Fruit fly (Drosophila melanogaster) whole organism, embryonic: ENCODE data around the gene org-1.

Source experiments
- Ada2b ChIP-seq: fragments of 200-800 bp; sonication (Bioruptor generic); IDR thresholded peaks from 2 replicates; pipeline ENCODE4 v1.3.6; 2022; ENCODE audit warnings: missing biosample characterization, missing genetic modification characterization
- CG10366 ChIP-seq: fragments of 200-800 bp; sonication (Bioruptor generic); IDR thresholded peaks from 2 replicates; pipeline ENCODE4 v1.3.6; 2022; ENCODE audit warnings: missing biosample characterization, missing genetic modification characterization
- CG10959 ChIP-seq: fragments of 200-800 bp; sonication (Bioruptor generic); IDR thresholded peaks from 2 replicates; pipeline ENCODE4 v1.3.6; 2022; ENCODE audit warnings: missing biosample characterization, missing genetic modification characterization
- CG11398 ChIP-seq: fragments of 200-800 bp; sonication (Bioruptor generic); optimal IDR thresholded peaks from 2 replicates; lab custom pipeline; 2016; ENCODE audit warnings: missing biosample characterization, missing genetic modification characterization
- CG12942 ChIP-seq: fragments of 200-800 bp; sonication (Bioruptor generic); optimal IDR thresholded peaks from 3 replicates; lab custom pipeline; 2016; ENCODE audit warnings: missing biosample characterization, missing genetic modification characterization
- CG13296 ChIP-seq: fragments of 200-800 bp; sonication (Bioruptor generic); optimal IDR thresholded peaks from 3 replicates; lab custom pipeline; 2018; ENCODE audit warnings: missing biosample characterization, mild to moderate bottlenecking, missing genetic modification characterization
- CG13894 ChIP-seq: fragments of 200-800 bp; sonication (Bioruptor generic); optimal IDR thresholded peaks from 3 replicates; lab custom pipeline; 2018; ENCODE audit warnings: missing biosample characterization, mild to moderate bottlenecking, missing genetic modification characterization, moderate library complexity
- CG15269 ChIP-seq: fragments of 200-800 bp; sonication (Bioruptor generic); optimal IDR thresholded peaks from 2 replicates; lab custom pipeline; 2018; ENCODE audit warnings: missing biosample characterization, mild to moderate bottlenecking, missing genetic modification characterization, moderate library complexity
- CG17385 ChIP-seq: fragments of 200-800 bp; sonication (Bioruptor generic); optimal IDR thresholded peaks from 3 replicates; lab custom pipeline; 2018; ENCODE audit warnings: missing biosample characterization, mild to moderate bottlenecking, missing genetic modification characterization
- CG17829 ChIP-seq: fragments of 200-800 bp; optimal IDR thresholded peaks from 2 replicates; lab custom pipeline; 2019; ENCODE audit warnings: missing biosample characterization, mild to moderate bottlenecking, missing genetic modification characterization, moderate library complexity
- CG2202 ChIP-seq: fragments of 200-800 bp; sonication (Bioruptor generic); optimal IDR thresholded peaks from 2 replicates; lab custom pipeline; 2018; ENCODE audit warnings: missing biosample characterization, mild to moderate bottlenecking, missing genetic modification characterization
- CG31365 ChIP-seq: fragments of 200-800 bp; sonication (Bioruptor generic); optimal IDR thresholded peaks from 2 replicates; lab custom pipeline; 2018; ENCODE audit warnings: missing biosample characterization, mild to moderate bottlenecking, missing genetic modification characterization
- CG3407 ChIP-seq: fragments of 200-800 bp; sonication (Bioruptor generic); optimal IDR thresholded peaks from 2 replicates; lab custom pipeline; 2018; ENCODE audit warnings: missing biosample characterization, mild to moderate bottlenecking, missing genetic modification characterization
- CG5245 ChIP-seq: fragments of 200-800 bp; sonication (Bioruptor generic); optimal IDR thresholded peaks from 3 replicates; lab custom pipeline; 2016; ENCODE audit warnings: missing biosample characterization, missing genetic modification characterization
- CG9215 ChIP-seq: fragments of 200-800 bp; sonication (Bioruptor generic); IDR thresholded peaks from 2 replicates; pipeline ENCODE4 v1.3.6; 2022; ENCODE audit warnings: missing biosample characterization, missing genetic modification characterization
- CG9437 ChIP-seq: fragments of 200-800 bp; sonication (Bioruptor generic); optimal IDR thresholded peaks from 2 replicates; lab custom pipeline; 2018; ENCODE audit warnings: missing biosample characterization, mild to moderate bottlenecking, missing genetic modification characterization
- CoRest ChIP-seq: fragments of 200-800 bp; sonication (Bioruptor generic); optimal IDR thresholded peaks from 3 replicates; lab custom pipeline; 2018; ENCODE audit warnings: missing biosample characterization, mild to moderate bottlenecking, missing genetic modification characterization, moderate library complexity
- D19A ChIP-seq: fragments of 200-800 bp; optimal IDR thresholded peaks from 3 replicates; lab custom pipeline; 2019; ENCODE audit warnings: missing biosample characterization, mild to moderate bottlenecking, missing genetic modification characterization, moderate library complexity
- Dbx ChIP-seq: fragments of 200-800 bp; sonication (Bioruptor generic); IDR thresholded peaks from 3 replicates; pipeline ENCODE4 v1.3.6; 2022; ENCODE audit warnings: missing biosample characterization, missing genetic modification characterization
- Dfd ChIP-seq, 2 experiments: fragments of >200 bp; optimal IDR thresholded peaks; 2 replicates each; lab custom pipeline; 2017; ENCODE audit warnings: missing biosample characterization in 2 of 2, missing genetic modification characterization in 2 of 2
- Doc2 ChIP-seq: fragments of 200-800 bp; sonication (Bioruptor generic); IDR thresholded peaks from 2 replicates; pipeline ENCODE4 v1.3.6; 2022; ENCODE audit warnings: missing biosample characterization, missing genetic modification characterization
- Dref ChIP-seq: fragments of 200-800 bp; sonication (Bioruptor generic); IDR thresholded peaks from 2 replicates; pipeline ENCODE4 v1.3.6; 2022; ENCODE audit warnings: missing biosample characterization, missing genetic modification characterization
- Elba2 ChIP-seq: fragments of 200-800 bp; sonication (Bioruptor generic); optimal IDR thresholded peaks from 3 replicates; lab custom pipeline; 2016; ENCODE audit warnings: missing biosample characterization, missing genetic modification characterization
- HLH54F ChIP-seq: fragments of 200-800 bp; sonication (Bioruptor generic); optimal IDR thresholded peaks from 3 replicates; lab custom pipeline; 2016; ENCODE audit warnings: missing biosample characterization, missing genetic modification characterization
- Hr3 ChIP-seq: fragments of 200-800 bp; sonication (Bioruptor generic); optimal IDR thresholded peaks from 3 replicates; lab custom pipeline; 2016; ENCODE audit warnings: missing biosample characterization, missing genetic modification characterization
- Hr78 ChIP-seq, 2 experiments: fragments of 200-800 bp in 1 of 2; fragments of >200 bp in 1 of 2; sonication (Bioruptor generic) in 1 of 2; optimal IDR thresholded peaks; 2 replicates each; lab custom pipeline; 2017 to 2019; ENCODE audit warnings: missing biosample characterization in 2 of 2, missing genetic modification characterization in 2 of 2, mild to moderate bottlenecking in 1 of 2, moderate library complexity in 1 of 2
- Hsf ChIP-seq: fragments of 200-800 bp; sonication (Bioruptor generic); optimal IDR thresholded peaks from 3 replicates; lab custom pipeline; 2016; ENCODE audit warnings: missing biosample characterization, missing genetic modification characterization
- Kr ChIP-seq: fragments of 200-800 bp; sonication (Bioruptor generic); optimal IDR thresholded peaks from 2 replicates; lab custom pipeline; 2017; ENCODE audit warnings: missing biosample characterization, mild to moderate bottlenecking, missing genetic modification characterization
- Meics ChIP-seq: fragments of 200-800 bp; sonication (Bioruptor generic); optimal IDR thresholded peaks from 2 replicates; lab custom pipeline; 2017; ENCODE audit warnings: missing biosample characterization, mild to moderate bottlenecking, missing genetic modification characterization
- PHDP ChIP-seq: fragments of 200-800 bp; sonication (Bioruptor generic); optimal IDR thresholded peaks from 3 replicates; lab custom pipeline; 2018; ENCODE audit warnings: missing biosample characterization, mild to moderate bottlenecking, missing genetic modification characterization, moderate library complexity
- Ptx1 ChIP-seq: fragments of 200-800 bp; sonication (Bioruptor generic); IDR thresholded peaks from 2 replicates; pipeline ENCODE4 v1.3.6; 2022; ENCODE audit warnings: missing biosample characterization, missing genetic modification characterization
- Sox102F ChIP-seq: fragments of 200-800 bp; sonication (Bioruptor generic); optimal IDR thresholded peaks from 2 replicates; lab custom pipeline; 2018; ENCODE audit warnings: missing biosample characterization, mild to moderate bottlenecking, missing genetic modification characterization, moderate library complexity
- al ChIP-seq: fragments of 200-800 bp; sonication (Bioruptor generic); IDR thresholded peaks from 2 replicates; pipeline ENCODE4 v1.3.6; 2022; ENCODE audit warnings: missing biosample characterization, missing genetic modification characterization
- ap ChIP-seq: fragments of 200-800 bp; sonication (Bioruptor generic); IDR thresholded peaks from 2 replicates; pipeline ENCODE4 v1.3.6; 2022; ENCODE audit warnings: missing biosample characterization, missing genetic modification characterization
- bcd ChIP-seq: fragments of 200-800 bp; sonication (Bioruptor generic); optimal IDR thresholded peaks from 2 replicates; lab custom pipeline; 2017; ENCODE audit warnings: missing biosample characterization, mild to moderate bottlenecking, missing genetic modification characterization
- chm ChIP-seq: fragments of 200-800 bp; sonication (Bioruptor generic); IDR thresholded peaks from 2 replicates; pipeline ENCODE4 v1.3.6; 2022; ENCODE audit warnings: missing biosample characterization, missing genetic modification characterization
- dimm ChIP-seq: fragments of 200-800 bp; sonication (Bioruptor generic); IDR thresholded peaks from 2 replicates; pipeline ENCODE4 v1.3.6; 2022; ENCODE audit warnings: missing biosample characterization, missing genetic modification characterization
- esg ChIP-seq: fragments of 200-800 bp; sonication (Bioruptor generic); conservative IDR thresholded peaks from 2 replicates; pipeline ENCODE4 v1.3.6; 2022; ENCODE audit warnings: missing biosample characterization, missing genetic modification characterization
- fd96Cb ChIP-seq: fragments of 200-800 bp; sonication (Bioruptor generic); optimal IDR thresholded peaks from 2 replicates; lab custom pipeline; 2018; ENCODE audit warnings: missing biosample characterization, mild to moderate bottlenecking, missing genetic modification characterization, moderate library complexity
- fru ChIP-seq: fragments of >200 bp; optimal IDR thresholded peaks from 2 replicates; lab custom pipeline; 2017
- gcm2 ChIP-seq: fragments of 200-800 bp; sonication (Bioruptor generic); optimal IDR thresholded peaks from 2 replicates; lab custom pipeline; 2016; ENCODE audit warnings: missing biosample characterization, missing genetic modification characterization
- grau ChIP-seq: fragments of 200-800 bp; optimal IDR thresholded peaks from 3 replicates; lab custom pipeline; 2019; ENCODE audit warnings: missing biosample characterization, mild to moderate bottlenecking, missing genetic modification characterization, moderate library complexity
- ind ChIP-seq: fragments of 200-800 bp; sonication (Bioruptor generic); optimal IDR thresholded peaks from 3 replicates; lab custom pipeline; 2016; ENCODE audit warnings: missing biosample characterization, missing genetic modification characterization
- kay ChIP-seq: fragments of 200-800 bp; sonication (Bioruptor generic); optimal IDR thresholded peaks from 2 replicates; lab custom pipeline; 2016; ENCODE audit warnings: missing biosample characterization, missing genetic modification characterization
- klu ChIP-seq: fragments of 200-800 bp; sonication (Bioruptor generic); IDR thresholded peaks from 2 replicates; pipeline ENCODE4 v1.3.6; 2022; ENCODE audit warnings: missing biosample characterization, missing genetic modification characterization
- luna ChIP-seq: fragments of 200-800 bp; sonication (Bioruptor generic); optimal IDR thresholded peaks from 2 replicates; lab custom pipeline; 2016; ENCODE audit warnings: missing biosample characterization, missing genetic modification characterization
- nerfin-2 ChIP-seq: fragments of 200-800 bp; sonication (Bioruptor generic); IDR thresholded peaks from 2 replicates; pipeline ENCODE4 v1.3.6; 2022; ENCODE audit warnings: missing biosample characterization, missing genetic modification characterization; ENCODE audit not compliant: partially characterized antibody
- psq ChIP-seq: fragments of 200-800 bp; sonication (Bioruptor generic); optimal IDR thresholded peaks from 2 replicates; lab custom pipeline; 2017; ENCODE audit warnings: missing biosample characterization, missing genetic modification characterization
- sima ChIP-seq: fragments of 200-800 bp; sonication (Bioruptor generic); optimal IDR thresholded peaks from 2 replicates; lab custom pipeline; 2016; ENCODE audit warnings: missing biosample characterization, missing genetic modification characterization
- sr ChIP-seq: fragments of 200-800 bp; sonication (Bioruptor generic); IDR thresholded peaks from 3 replicates; pipeline ENCODE4 v1.3.6; 2022; ENCODE audit warnings: missing biosample characterization, missing genetic modification characterization
- zfh1 ChIP-seq: fragments of 200-800 bp; sonication (Bioruptor generic); IDR thresholded peaks from 3 replicates; pipeline ENCODE4 v1.3.6; 2022; ENCODE audit warnings: missing biosample characterization, missing genetic modification characterization

org-1 gene

dm6 chrX:8455019-8455555, at the start of gene org-1 (continued):
- TF ChIP-seq CG13296 (GFP tag; lab: Kevin White, UChicago) (peak; percentile 85), kay (peak; percentile 85), Elba2 (GFP tag; lab: Kevin White, UChicago) (peak; percentile 21), ind (GFP tag; lab: Kevin White, UChicago) (peak; percentile 94), CG9437 (GFP tag; lab: Kevin White, UChicago) (peak; percentile 79), CG31365 (tag; lab: Kevin White, UChicago) (peak; percentile 76), Sox102F (GFP tag; lab: Kevin White, UChicago) (peak; percentile 96), CoRest (tag; lab: Kevin White, UChicago) (peak; percentile 97), D19A (tag; lab: Kevin White, UChicago) (peak; percentile 92), CG11398 (GFP tag; lab: Kevin White, UChicago) (peak; percentile 45), gcm2 (GFP tag; lab: Kevin White, UChicago) (peak; percentile 76), grau (tag; lab: Kevin White, UChicago) (peak; percentile 100), Ptx1 (GFP tag; lab: Robert Waterston, UW) (peak; percentile 99), fru (lab: Kevin White, UChicago) (no peak), bcd (GFP tag; lab: Kevin White, UChicago) (peak; percentile 94), Hr3 (GFP tag; lab: Kevin White, UChicago) (peak; percentile 94), CG13894 (peak; percentile 68), CG9215 (peak; percentile 93), Doc2 (GFP tag; lab: Robert Waterston, UW) (peak; percentile 86), sima (GFP tag; lab: Kevin White, UChicago) (peak; percentile 10), Hr78 (GFP tag; optimal IDR thresholded peaks at IDR 0.05; lab: Kevin White, UChicago) (peak in 1 of 2 experiments; percentile 77), CG10959 (GFP tag; lab: Robert Waterston, UW) (peak; percentile 99), Meics (GFP tag; lab: Kevin White, UChicago) (peak; percentile 88), PHDP (tag; lab: Kevin White, UChicago) (peak; percentile 94), Ada2b (GFP tag; lab: Robert Waterston, UW) (peak; percentile 98), fd96Cb (tag; lab: Kevin White, UChicago) (peak; percentile 97), Dbx (peak; percentile 94), Dref (GFP tag; lab: Robert Waterston, UW) (0 out of 2 replicates have a peak, but pooled peaks have one; percentile 16), CG17385 (GFP tag; lab: Kevin White, UChicago) (peak; percentile 90), dimm (GFP tag; lab: Robert Waterston, UW) (peak; percentile 96), CG15269 (peak; percentile 95), zfh1 (peak; percentile 99), ap (GFP tag; lab: Robert Waterston, UW) (peak; percentile 97), Kr (GFP tag; lab: Kevin White, UChicago) (peak; percentile 48), CG12942 (GFP tag; lab: Kevin White, UChicago) (peak; percentile 91), CG2202 (tag; lab: Kevin White, UChicago) (peak; percentile 90), psq (GFP tag; lab: Kevin White, UChicago) (peak; percentile 72), Hsf (GFP tag; lab: Kevin White, UChicago) (peak; percentile 91), CG3407 (peak; percentile 93), CG17829 (tag; lab: Kevin White, UChicago) (peak; percentile 97), chm (GFP tag; lab: Robert Waterston, UW) (peak; percentile 99), al (GFP tag; lab: Robert Waterston, UW) (peak; percentile 92), CG10366 (GFP tag; lab: Robert Waterston, UW) (peak; percentile 98), HLH54F (GFP tag; lab: Kevin White, UChicago) (peak; percentile 73), nerfin-2 (GFP tag; lab: Robert Waterston, UW) (no peak), luna (GFP tag; lab: Kevin White, UChicago) (peak; percentile 12), sr (GFP tag; lab: Robert Waterston, UW) (peak; percentile 74; the same call in 2 of the 3 replicates), Dfd (GFP tag; optimal IDR thresholded peaks at IDR 0.05; lab: Kevin White, UChicago) (no peak), CG5245 (GFP tag; lab: Kevin White, UChicago) (peak; percentile 97), esg (GFP tag; lab: Robert Waterston, UW) (peak; percentile 97), klu (GFP tag; lab: Robert Waterston, UW) (peak; percentile 94)
